Worm (Caenorhabditis elegans) whole organism, L1 larva: ENCODE measurements around the gene npax-1.

ENCODE experiments used
- C16A3.4 ChIP-seq: fragments of 150-350 bp; optimal IDR thresholded peaks from 2 replicates; lab custom pipeline; 2014; ENCODE audit warnings: missing biosample characterization, missing genetic modification characterization
- F16B12.6 ChIP-seq: fragments of 150-350 bp; optimal IDR thresholded peaks from 2 replicates; lab custom pipeline; 2014; ENCODE audit warnings: missing biosample characterization, missing genetic modification characterization
- alr-1 ChIP-seq: fragments of 200-800 bp; sonication (Bioruptor generic); optimal IDR thresholded peaks from 2 replicates; lab custom pipeline; 2018; ENCODE audit warnings: borderline replicate concordance, mild to moderate bottlenecking, missing genetic modification characterization, missing compliant biosample characterization
- ama-1 ChIP-seq: fragments of 150-350 bp; optimal IDR thresholded peaks from 2 replicates; lab custom pipeline; 2014
- fkh-4 ChIP-seq: sonication (generic microtip); optimal IDR thresholded peaks from 2 replicates; lab custom pipeline; 2016; ENCODE audit warnings: missing compliant biosample characterization, missing genetic modification characterization, borderline replicate concordance
- jun-1 ChIP-seq: fragments of 150-350 bp; optimal IDR thresholded peaks from 2 replicates; lab custom pipeline; 2014; ENCODE audit warnings: missing biosample characterization, missing genetic modification reagents, missing genetic modification characterization
- lin-13 ChIP-seq: fragments of 150-350 bp; optimal IDR thresholded peaks from 2 replicates; lab custom pipeline; 2014; ENCODE audit warnings: missing biosample characterization, missing genetic modification reagents, missing genetic modification characterization
- nhr-11 ChIP-seq: fragments of 150-350 bp; optimal IDR thresholded peaks from 2 replicates; lab custom pipeline; 2014; ENCODE audit warnings: missing biosample characterization, missing genetic modification characterization
- nhr-237 ChIP-seq: fragments of 150-350 bp; optimal IDR thresholded peaks from 2 replicates; lab custom pipeline; 2014; ENCODE audit warnings: missing biosample characterization, missing genetic modification characterization
- nhr-77 ChIP-seq: fragments of 150-350 bp; optimal IDR thresholded peaks from 2 replicates; lab custom pipeline; 2014; ENCODE audit warnings: missing biosample characterization, missing genetic modification characterization
- pax-3 ChIP-seq: fragments of 200-800 bp; sonication (Bioruptor generic); optimal IDR thresholded peaks from 2 replicates; lab custom pipeline; 2018; ENCODE audit warnings: mild to moderate bottlenecking, missing genetic modification characterization, moderate library complexity, missing compliant biosample characterization
- snpc-4 ChIP-seq: fragments of 150-350 bp; optimal IDR thresholded peaks from 2 replicates; lab custom pipeline; 2014; ENCODE audit warnings: missing biosample characterization, missing genetic modification characterization
- sptf-1 ChIP-seq: fragments of 150-350 bp; optimal IDR thresholded peaks from 2 replicates; lab custom pipeline; 2014; ENCODE audit warnings: missing biosample characterization, missing genetic modification characterization
- zag-1 ChIP-seq: fragments of 150-350 bp; optimal IDR thresholded peaks from 2 replicates; lab custom pipeline; 2014; ENCODE audit warnings: missing biosample characterization, missing genetic modification characterization

- TF ChIP-seq lin-13 (GFP tag; lab: Kevin White, UChicago), result no peak
- no peak for TF ChIP-seq fkh-4 (tag; lab: Kevin White, UChicago)
- no peak for TF ChIP-seq jun-1 (tag; lab: Kevin White, UChicago)
- no peak for TF ChIP-seq nhr-77
- TF ChIP-seq sptf-1 (tag; lab: Kevin White, UChicago), result no peak
- TF ChIP-seq snpc-4 (tag; lab: Kevin White, UChicago), result no peak
- TF ChIP-seq zag-1, result no peak
- TF ChIP-seq alr-1 (tag; lab: Kevin White, UChicago), result no peak
- no peak for TF ChIP-seq pax-3
- TF ChIP-seq C16A3.4 (tag; lab: Kevin White, UChicago), result no peak
- TF ChIP-seq ama-1 (lab: Kevin White, UChicago), result no peak
- TF ChIP-seq nhr-11, result no peak
- no peak for TF ChIP-seq nhr-237 (tag; lab: Kevin White, UChicago)
- TF ChIP-seq F16B12.6 (tag; lab: Kevin White, UChicago), result no peak
Measured at ce11 chrII:7326199-7326598, 4.9 kb downstream of the npax-1 start.
